Fruit fly (Drosophila melanogaster): ENCODE measurements around the gene Sgs7.

Sgs7 gene

dm6 chr3L:11556637-11557036 lies 47.0 kb downstream of the Sgs7 start (continued):
- TF ChIP-seq fd59A (GFP tag; optimal IDR thresholded peaks at IDR 0.05), result no peak
- no peak for TF ChIP-seq net (GFP tag; optimal IDR thresholded peaks at IDR 0.05)
- peak; percentile 62 for TF ChIP-seq CG32006 (GFP tag; optimal IDR thresholded peaks at IDR 0.05)
- no peak for TF ChIP-seq CG1621 (tag; optimal IDR thresholded peaks at IDR 0.05)
- peak; percentile 24 for TF ChIP-seq OdsH (GFP tag; optimal IDR thresholded peaks at IDR 0.05)
- TF ChIP-seq CG6792 (GFP tag; optimal IDR thresholded peaks at IDR 0.05), result no peak
- no peak for TF ChIP-seq ss (GFP tag; optimal IDR thresholded peaks at IDR 0.05)
- no peak for TF ChIP-seq fd85E (GFP tag; optimal IDR thresholded peaks at IDR 0.05)
- no peak for TF ChIP-seq CG8632 (GFP tag; optimal IDR thresholded peaks at IDR 0.05)
- TF ChIP-seq CG6854 (GFP tag; optimal IDR thresholded peaks at IDR 0.05), result no peak
- no peak for TF ChIP-seq CG8319 (GFP tag; optimal IDR thresholded peaks at IDR 0.05)
- TF ChIP-seq Hr39 (GFP tag; optimal IDR thresholded peaks at IDR 0.05), result no peak
- no peak for TF ChIP-seq dac (GFP tag; optimal IDR thresholded peaks at IDR 0.05)
- TF ChIP-seq CG6163 (GFP tag; IDR thresholded peaks at IDR 0.05), result no peak
- no peak for TF ChIP-seq CG10669 (GFP tag; optimal IDR thresholded peaks at IDR 0.05)
- TF ChIP-seq Lpt (GFP tag; optimal IDR thresholded peaks at IDR 0.05), result no peak
- TF ChIP-seq CG31627 (GFP tag; optimal IDR thresholded peaks at IDR 0.05), result no peak
- no peak for TF ChIP-seq CG9139 (GFP tag; optimal IDR thresholded peaks at IDR 0.05)
- no peak for TF ChIP-seq CG10631 (GFP tag; optimal IDR thresholded peaks at IDR 0.05)
- TF ChIP-seq CG6276 (GFP tag; optimal IDR thresholded peaks at IDR 0.05), result no peak
- peak; percentile 55 for TF ChIP-seq CG15336 (GFP tag; IDR thresholded peaks at IDR 0.05)
- TF ChIP-seq Hr4 (GFP tag; optimal IDR thresholded peaks at IDR 0.05), result peak; percentile 31
- no peak for TF ChIP-seq Sox102F (GFP tag; optimal IDR thresholded peaks at IDR 0.05)
- TF ChIP-seq lz (GFP tag; optimal IDR thresholded peaks at IDR 0.05), result no peak
- no peak for TF ChIP-seq CG11294 (GFP tag; IDR thresholded peaks at IDR 0.05)
- TF ChIP-seq Sox14 (GFP tag; optimal IDR thresholded peaks at IDR 0.05), result no peak
- TF ChIP-seq salr (GFP tag; optimal IDR thresholded peaks at IDR 0.05), result no peak
- peak; percentile 47 for TF ChIP-seq CG4318 (GFP tag; optimal IDR thresholded peaks at IDR 0.05)
- no peak for TF ChIP-seq Blimp-1 (GFP tag; optimal IDR thresholded peaks at IDR 0.05)

- TF ChIP-seq Ets96B (tag; optimal IDR thresholded peaks at IDR 0.05) (no peak), CG32006 (GFP tag; optimal IDR thresholded peaks at IDR 0.05) (peak; percentile 0), esn (GFP tag; optimal IDR thresholded peaks at IDR 0.05) (no peak), fd85E (GFP tag; optimal IDR thresholded peaks at IDR 0.05) (no peak), Lpt (GFP tag; optimal IDR thresholded peaks at IDR 0.05) (peak; percentile 28), salr (GFP tag; optimal IDR thresholded peaks at IDR 0.05) (peak in 1 of 2 experiments; percentile 11), CG10631 (GFP tag; optimal IDR thresholded peaks at IDR 0.05) (no peak), Sox102F (GFP tag; optimal IDR thresholded peaks at IDR 0.05) (no peak), CG3032 (tag; optimal IDR thresholded peaks at IDR 0.05) (no peak), Eip78C (GFP tag) (peak; percentile 40), fd59A (GFP tag; optimal IDR thresholded peaks at IDR 0.05) (no peak), eg (GFP tag; IDR thresholded peaks at IDR 0.05) (peak; percentile 74; the same call in 2 of the 3 replicates), Eip75B (GFP tag; optimal IDR thresholded peaks at IDR 0.05) (no peak), spab (GFP tag; optimal IDR thresholded peaks at IDR 0.05) (peak; percentile 65), achi (GFP tag; optimal IDR thresholded peaks at IDR 0.05) (no peak), vri (GFP tag; optimal IDR thresholded peaks at IDR 0.05) (no peak), CG10669 (GFP tag; optimal IDR thresholded peaks at IDR 0.05) (peak; percentile 37), Eip93F (GFP tag; optimal IDR thresholded peaks at IDR 0.05) (no peak), CG1621 (tag; optimal IDR thresholded peaks at IDR 0.05) (peak; percentile 25), dsx (GFP tag; optimal IDR thresholded peaks at IDR 0.05; ENCODE audit: poor library complexity, severe bottlenecking) (peak; percentile 20), CG6792 (GFP tag; optimal IDR thresholded peaks at IDR 0.05) (no peak), fkh (GFP tag; optimal IDR thresholded peaks at IDR 0.05) (no peak), CG7368 (GFP tag; optimal IDR thresholded peaks at IDR 0.05) (no peak), CG3919 (GFP tag; optimal IDR thresholded peaks at IDR 0.05) (peak; percentile 46), Sox14 (GFP tag; optimal IDR thresholded peaks at IDR 0.05) (no peak), Sox15 (GFP tag; optimal IDR thresholded peaks at IDR 0.05) (no peak), CG34406 (GFP tag; optimal IDR thresholded peaks at IDR 0.05) (no peak), CG11902 (GFP tag; optimal IDR thresholded peaks at IDR 0.05) (no peak), Hr39 (GFP tag; optimal IDR thresholded peaks at IDR 0.05) (no peak), CG16779 (tag; optimal IDR thresholded peaks at IDR 0.05) (peak; percentile 71), CG6854 (GFP tag; optimal IDR thresholded peaks at IDR 0.05) (no peak), CG4318 (GFP tag; optimal IDR thresholded peaks at IDR 0.05) (no peak), lz (GFP tag; optimal IDR thresholded peaks at IDR 0.05) (no peak), CG6163 (GFP tag; IDR thresholded peaks at IDR 0.05) (peak; percentile 69), Ets21C (GFP tag; optimal IDR thresholded peaks at IDR 0.05) (no peak), CG9139 (GFP tag; optimal IDR thresholded peaks at IDR 0.05) (peak; percentile 83)
Measured at dm6 chr3L:11557209-11557608, 47.5 kb downstream of the Sgs7 start.
